Fruit fly (Drosophila melanogaster) whole organism, wandering third instar larva: ENCODE results near the gene CG2186.
A peak's percentile ranks its signal among the peaks of the same experiment; 100 is the strongest.

Source experiments
- Abd-B ChIP-seq: fragments of >200 bp; optimal IDR thresholded peaks from 2 replicates; lab custom pipeline; 2017; ENCODE audit warnings: missing biosample characterization, missing genetic modification characterization
- CG32264 ChIP-seq: fragments of 200-800 bp; sonication (Bioruptor generic); optimal IDR thresholded peaks from 2 replicates; lab custom pipeline; 2016; ENCODE audit warnings: missing biosample characterization, missing genetic modification characterization
- CG9705 ChIP-seq: fragments of 200-800 bp; sonication (Bioruptor generic); optimal IDR thresholded peaks from 2 replicates; lab custom pipeline; 2018; ENCODE audit warnings: missing biosample characterization, mild to moderate bottlenecking, missing genetic modification characterization
- CrebA ChIP-seq: fragments of 200-800 bp; sonication (Bioruptor generic); optimal IDR thresholded peaks from 2 replicates; lab custom pipeline; 2016; ENCODE audit warnings: missing biosample characterization, mild to moderate bottlenecking, missing genetic modification characterization, borderline replicate concordance
- Dfd ChIP-seq: fragments of >200 bp; optimal IDR thresholded peaks from 2 replicates; lab custom pipeline; 2017; ENCODE audit warnings: missing biosample characterization, missing genetic modification characterization
- GATAd ChIP-seq: sonication (Bioruptor generic); optimal IDR thresholded peaks from 2 replicates; lab custom pipeline; 2016; ENCODE audit warnings: missing biosample characterization, missing genetic modification characterization
- HLH106 ChIP-seq: fragments of 200-800 bp; optimal IDR thresholded peaks from 3 replicates; lab custom pipeline; 2019; ENCODE audit warnings: missing biosample characterization, mild to moderate bottlenecking, missing genetic modification characterization, moderate library complexity
- Hnf4 ChIP-seq: fragments of 200-800 bp; sonication (Bioruptor generic); optimal IDR thresholded peaks from 2 replicates; lab custom pipeline; 2016; ENCODE audit warnings: missing biosample characterization, mild to moderate bottlenecking, missing genetic modification characterization
- Hr78 ChIP-seq: fragments of >200 bp; optimal IDR thresholded peaks from 2 replicates; lab custom pipeline; 2017; ENCODE audit warnings: missing biosample characterization, missing genetic modification characterization
- Hr83 ChIP-seq: fragments of 200-300 bp; sonication (Bioruptor generic); optimal IDR thresholded peaks from 2 replicates; lab custom pipeline; 2016; ENCODE audit warnings: missing biosample characterization, mild to moderate bottlenecking, missing genetic modification characterization, moderate library complexity; ENCODE audit not compliant: poor library complexity, severe bottlenecking
- Mio ChIP-seq: sonication (Bioruptor generic); optimal IDR thresholded peaks from 2 replicates; lab custom pipeline; 2016; ENCODE audit warnings: missing biosample characterization, missing genetic modification characterization
- Myc ChIP-seq: fragments of >200 bp; optimal IDR thresholded peaks from 2 replicates; lab custom pipeline; 2017
- N ChIP-seq: fragments of >200 bp; optimal IDR thresholded peaks from 2 replicates; lab custom pipeline; 2018; ENCODE audit warnings: missing biosample characterization, missing external identifiers, missing genetic modification characterization
- Rel ChIP-seq, 2 experiments: fragments of 200-800 bp; sonication (Bioruptor generic) in 1 of 2; optimal IDR thresholded peaks; 2 replicates in 1 of 2; 3 replicates in 1 of 2; lab custom pipeline; 2016 to 2019; ENCODE audit warnings: mild to moderate bottlenecking in 2 of 2, missing biosample characterization in 2 of 2, missing genetic modification characterization in 2 of 2, moderate library complexity in 1 of 2
- Sp1 ChIP-seq: fragments of 200-800 bp; sonication (Bioruptor generic); optimal IDR thresholded peaks from 3 replicates; lab custom pipeline; 2019; ENCODE audit warnings: missing biosample characterization, mild to moderate bottlenecking, missing genetic modification characterization, moderate library complexity
- Vsx2 ChIP-seq: fragments of 200-300, 225-300 bp; sonication (Bioruptor generic); optimal IDR thresholded peaks from 2 replicates; lab custom pipeline; 2018; ENCODE audit warnings: missing biosample characterization, missing genetic modification characterization; ENCODE audit not compliant: partially characterized antibody
- br ChIP-seq: fragments of 200-800 bp; sonication (Bioruptor generic); optimal IDR thresholded peaks from 2 replicates; lab custom pipeline; 2016; ENCODE audit warnings: missing biosample characterization, missing genetic modification characterization
- brk ChIP-seq: fragments of 200-800 bp; sonication (Bioruptor generic); optimal IDR thresholded peaks from 2 replicates; lab custom pipeline; 2016; ENCODE audit warnings: missing biosample characterization, mild to moderate bottlenecking, missing genetic modification characterization
- dl ChIP-seq, 2 experiments: fragments of 175-275, 200-275 bp in 1 of 2; fragments of 200-275 bp in 1 of 2; sonication (Bioruptor generic); optimal IDR thresholded peaks; lab custom pipeline; 2018; ENCODE audit warnings: mild to moderate bottlenecking in 2 of 2, missing biosample characterization in 2 of 2, missing genetic modification characterization in 2 of 2, moderate library complexity in 2 of 2; ENCODE audit not compliant: partially characterized antibody in 2 of 2, insufficient read depth in 1 of 2
- dmrt93B ChIP-seq: fragments of 200-800 bp; sonication (Bioruptor generic); optimal IDR thresholded peaks from 2 replicates; lab custom pipeline; 2018; ENCODE audit warnings: missing biosample characterization, mild to moderate bottlenecking, missing genetic modification characterization
- dsf ChIP-seq: sonication (Bioruptor generic); optimal IDR thresholded peaks from 2 replicates; lab custom pipeline; 2016; ENCODE audit warnings: missing biosample characterization, missing genetic modification characterization, borderline replicate concordance
- foxo ChIP-seq, 2 experiments: fragments of 200-800 bp; sonication (Bioruptor generic); optimal IDR thresholded peaks; 2 replicates in 1 of 2; 3 replicates in 1 of 2; lab custom pipeline; 2016 to 2017; ENCODE audit warnings: missing biosample characterization in 2 of 2, missing genetic modification characterization in 2 of 2
- fru ChIP-seq: fragments of 200-800 bp; sonication (Bioruptor generic); optimal IDR thresholded peaks from 3 replicates; lab custom pipeline; 2016; ENCODE audit warnings: missing biosample characterization, mild to moderate bottlenecking, missing genetic modification characterization
- h ChIP-seq: fragments of 200-800 bp; sonication (Bioruptor generic); optimal IDR thresholded peaks from 3 replicates; lab custom pipeline; 2016; ENCODE audit warnings: missing biosample characterization, mild to moderate bottlenecking, missing genetic modification characterization
- psq ChIP-seq: fragments of 200-800 bp; sonication (Bioruptor generic); optimal IDR thresholded peaks from 3 replicates; lab custom pipeline; 2017; ENCODE audit warnings: missing biosample characterization, mild to moderate bottlenecking, missing genetic modification characterization, moderate library complexity
- rgr ChIP-seq: fragments of 200-800 bp; sonication (Bioruptor generic); optimal IDR thresholded peaks from 3 replicates; lab custom pipeline; 2016; ENCODE audit warnings: missing biosample characterization, mild to moderate bottlenecking, missing genetic modification characterization
- sage ChIP-seq: fragments of 200-800 bp; sonication (Bioruptor generic); optimal IDR thresholded peaks from 2 replicates; lab custom pipeline; 2016; ENCODE audit warnings: missing biosample characterization, mild to moderate bottlenecking, missing genetic modification characterization
- sv ChIP-seq: fragments of 200-800 bp; sonication (Bioruptor generic); optimal IDR thresholded peaks from 3 replicates; lab custom pipeline; 2016; ENCODE audit warnings: missing biosample characterization, missing genetic modification characterization
- woc ChIP-seq: sonication (Bioruptor generic); optimal IDR thresholded peaks from 2 replicates; lab custom pipeline; 2016; ENCODE audit warnings: missing biosample characterization, mild to moderate bottlenecking, missing genetic modification characterization

Gene CG2186

DNA sequence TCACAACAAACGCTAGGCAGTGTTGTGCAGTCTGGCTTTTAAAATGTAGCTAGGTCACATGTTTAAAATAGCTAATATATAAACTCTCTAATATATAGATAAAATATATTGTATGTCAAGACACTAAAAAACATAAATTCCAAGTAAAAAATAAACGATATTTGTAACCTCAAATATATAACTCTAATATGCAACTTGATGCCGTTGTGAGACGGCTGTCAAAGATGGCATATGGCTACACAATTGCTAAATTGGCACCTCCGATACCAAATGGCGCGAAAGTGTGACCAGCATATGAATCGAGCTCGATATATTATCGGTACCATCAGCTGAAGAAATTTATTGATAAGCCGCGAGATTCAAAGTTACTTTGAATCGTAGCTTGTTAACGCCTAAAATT lies 41.8 kb downstream of the CG2186 start, which contains the start of gene CG1582:
TSS of gene CG1582 (minus strand) at position 71 of the 400 bp plus-strand sequence.
- TF ChIP-seq sage (GFP tag; lab: Kevin White, UChicago), result no peak
- no peak for TF ChIP-seq CG9705 (GFP tag; lab: Kevin White, UChicago)
- no peak for TF ChIP-seq Vsx2 (GFP tag; lab: Kevin White, UChicago)
- no peak for TF ChIP-seq Hnf4
- TF ChIP-seq woc (GFP tag; lab: Kevin White, UChicago), result peak; percentile 73
- TF ChIP-seq HLH106 (tag; lab: Kevin White, UChicago), result peak; percentile 52
- no peak for TF ChIP-seq fru (GFP tag; lab: Kevin White, UChicago)
- peak; percentile 97 for TF ChIP-seq Myc (lab: Kevin White, UChicago)
- TF ChIP-seq h (GFP tag; lab: Kevin White, UChicago), result peak; percentile 4

DNA sequence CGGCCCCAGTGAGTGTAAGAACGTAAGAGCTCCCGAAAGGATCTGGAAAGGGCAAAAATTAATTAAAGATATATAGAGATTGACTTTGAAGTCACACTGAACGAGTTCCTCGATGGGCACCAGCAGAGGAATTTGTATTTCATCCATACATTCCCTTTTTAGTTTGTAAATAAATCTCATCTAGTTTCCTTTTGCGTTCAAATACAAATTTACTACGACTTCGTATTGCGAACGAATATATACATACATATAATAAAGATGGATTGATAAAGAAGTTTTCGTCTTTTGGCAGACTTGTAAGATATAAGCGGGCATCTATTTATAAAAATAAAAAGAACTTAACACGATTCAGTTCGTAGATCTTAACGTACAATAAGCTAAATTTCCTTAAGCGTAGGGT lies 42.2 kb downstream of the CG2186 start, which contains the start of gene CG15208:
TSS of gene CG15208 (plus strand) at position 301 of the 400 bp plus-strand sequence.
- TF ChIP-seq psq (GFP tag; lab: Kevin White, UChicago) (no peak), Myc (lab: Kevin White, UChicago) (no peak), Dfd (GFP tag; lab: Kevin White, UChicago) (no peak), foxo (GFP tag; optimal IDR thresholded peaks at IDR 0.05; lab: Kevin White, UChicago) (no peak), Vsx2 (GFP tag; lab: Kevin White, UChicago) (no peak), dl (GFP tag; optimal IDR thresholded peaks at IDR 0.05; lab: Kevin White, UChicago; ENCODE audit: insufficient read depth in 1 of 2, partially characterized antibody in 2 of 2) (no peak), woc (GFP tag; lab: Kevin White, UChicago) (no peak), HLH106 (tag; lab: Kevin White, UChicago) (no peak), Hnf4 (no peak), dsf (GFP tag; lab: Kevin White, UChicago) (no peak), Hr83 (GFP tag; lab: Kevin White, UChicago) (no peak), h (GFP tag; lab: Kevin White, UChicago) (no peak), sage (GFP tag; lab: Kevin White, UChicago) (no peak), Mio (no peak), Sp1 (GFP tag; lab: Kevin White, UChicago) (no peak)

DNA sequence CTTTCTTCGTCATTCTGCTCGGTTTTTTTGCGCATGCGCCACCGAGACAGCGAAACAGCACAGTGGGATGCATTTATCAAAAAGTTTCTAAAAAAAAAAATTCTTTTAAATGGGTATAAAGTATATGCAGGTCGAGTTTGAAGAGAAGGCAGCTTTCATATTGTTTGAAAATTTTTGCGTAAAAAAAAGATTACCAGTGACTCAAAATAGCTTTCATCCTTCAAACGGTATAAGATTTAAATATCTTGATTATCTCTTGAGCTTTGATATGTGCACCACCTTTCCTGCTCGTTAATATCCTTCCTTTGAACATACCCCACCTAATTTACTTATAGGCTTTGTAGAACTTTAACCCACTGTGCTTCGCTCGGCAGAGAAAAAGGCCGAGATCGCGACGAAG lies 47.6 kb downstream of the CG2186 start:
- no peak for TF ChIP-seq CrebA (GFP tag; lab: Kevin White, UChicago)
- TF ChIP-seq h (GFP tag; lab: Kevin White, UChicago), result peak; percentile 3
- TF ChIP-seq sv (GFP tag; lab: Kevin White, UChicago), result peak; percentile 36
- TF ChIP-seq foxo (GFP tag; optimal IDR thresholded peaks at IDR 0.05; lab: Kevin White, UChicago), result peak in 1 of 2 experiments; percentile 42
- peak; percentile 7 for TF ChIP-seq psq (GFP tag; lab: Kevin White, UChicago)
- no peak for TF ChIP-seq dmrt93B (GFP tag; lab: Kevin White, UChicago)
- no peak for TF ChIP-seq brk (GFP tag; lab: Kevin White, UChicago)
- TF ChIP-seq fru (GFP tag; lab: Kevin White, UChicago), result peak; percentile 60
- TF ChIP-seq Sp1 (GFP tag; lab: Kevin White, UChicago), result peak; percentile 24

DNA sequence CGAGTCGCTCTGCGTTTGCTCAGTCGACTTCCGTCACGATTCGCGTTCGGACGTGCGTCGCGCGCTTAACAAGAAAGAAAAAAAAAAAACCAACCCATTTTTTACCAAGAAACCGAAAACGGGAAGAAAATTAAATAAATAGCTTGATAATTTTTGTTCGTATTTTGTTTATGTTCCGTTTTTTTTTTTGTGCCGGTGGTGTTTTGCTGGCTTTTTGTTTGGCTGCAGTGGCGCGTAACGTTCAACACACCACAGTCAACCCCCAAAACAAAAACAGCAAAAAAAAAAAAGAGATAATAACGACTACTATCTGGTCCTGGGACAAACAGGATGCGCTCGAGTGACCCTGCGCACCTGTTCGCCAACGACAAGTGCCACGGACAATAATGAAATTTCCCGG lies 48.0 kb downstream of the CG2186 start, which contains the start of gene CG43901:
TSS of gene CG43901 (plus strand) at position 301 of the 400 bp plus-strand sequence.
- TF ChIP-seq Myc (lab: Kevin White, UChicago) (no peak), N (GFP tag; lab: Kevin White, UChicago) (no peak), Hnf4 (no peak), Rel (GFP tag; optimal IDR thresholded peaks at IDR 0.05; lab: Kevin White, UChicago) (no peak), Rel (tag; optimal IDR thresholded peaks at IDR 0.05; lab: Kevin White, UChicago) (no peak), CG32264 (GFP tag; lab: Kevin White, UChicago) (no peak), Hr83 (GFP tag; lab: Kevin White, UChicago) (no peak), CrebA (GFP tag; lab: Kevin White, UChicago) (no peak), GATAd (no peak), Mio (no peak), Abd-B (no peak), Vsx2 (GFP tag; lab: Kevin White, UChicago) (no peak), rgr (GFP tag; lab: Kevin White, UChicago) (no peak), br (GFP tag; lab: Kevin White, UChicago) (no peak), Hr78 (GFP tag; lab: Kevin White, UChicago) (no peak), brk (GFP tag; lab: Kevin White, UChicago) (no peak), dl (GFP tag; optimal IDR thresholded peaks at IDR 0.05; lab: Kevin White, UChicago; ENCODE audit: insufficient read depth in 1 of 2, partially characterized antibody in 2 of 2) (no peak), dmrt93B (GFP tag; lab: Kevin White, UChicago) (no peak)
- TF ChIP-seq, all 38 proteins: peak for 0
